Worm (Caenorhabditis elegans): ENCODE measurements around the gene ZK546.19.
"Not testable (repeated sequence)": the region's sequence is repeated elsewhere in the genome, so short reads cannot be mapped to it uniquely, and the experiment has no call there.

ZK546.19 gene

DNA sequence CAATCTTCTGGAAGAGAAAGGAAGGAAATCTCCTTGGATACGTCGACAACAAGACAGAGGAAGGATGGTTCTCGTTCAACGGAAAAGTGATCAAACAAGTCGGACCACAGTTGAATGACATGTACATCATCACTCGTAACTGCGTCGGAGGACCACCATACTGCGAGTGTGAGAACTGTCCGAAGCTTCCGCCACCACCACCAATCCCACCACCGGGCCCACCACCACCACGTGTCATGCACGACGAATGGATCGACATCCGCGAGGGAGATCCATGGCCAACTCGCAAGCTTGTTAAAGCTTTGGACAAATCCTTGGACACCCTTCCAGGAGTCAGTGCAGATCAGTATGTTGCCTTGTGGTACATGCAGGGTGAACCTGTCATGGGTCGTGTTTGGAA lies 10.2 kb upstream of the ZK546.19 start:
- no peak for TF ChIP-seq aly-2 (tag; optimal IDR thresholded peaks at IDR 0.05)

DNA sequence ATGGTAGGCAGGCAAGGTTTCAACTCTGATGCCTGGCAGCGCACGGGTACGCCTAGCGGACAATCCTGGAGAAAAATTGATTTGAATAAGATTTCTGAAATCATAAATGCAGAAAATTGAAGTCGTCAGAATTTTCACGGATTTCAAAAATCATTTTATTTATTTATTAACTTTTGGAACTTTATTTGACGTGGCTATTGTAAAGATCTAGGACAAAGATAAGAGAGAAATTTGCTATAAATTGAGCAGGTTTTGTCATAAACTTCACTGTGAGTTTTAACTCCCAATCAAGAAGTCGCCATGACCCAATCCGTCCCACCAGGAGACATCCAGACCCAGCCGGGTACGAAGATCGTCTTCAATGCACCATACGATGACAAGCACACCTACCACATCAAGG lies 8.8 kb upstream of the ZK546.19 start, which contains the start of gene msp-152:
Gene msp-152 (plus strand): TSS at position 301 of the 400 bp plus-strand sequence.
- TF ChIP-seq fos-1, elt-3, peb-1 (tag; optimal IDR thresholded peaks at IDR 0.05): not testable (repeated sequence)

DNA sequence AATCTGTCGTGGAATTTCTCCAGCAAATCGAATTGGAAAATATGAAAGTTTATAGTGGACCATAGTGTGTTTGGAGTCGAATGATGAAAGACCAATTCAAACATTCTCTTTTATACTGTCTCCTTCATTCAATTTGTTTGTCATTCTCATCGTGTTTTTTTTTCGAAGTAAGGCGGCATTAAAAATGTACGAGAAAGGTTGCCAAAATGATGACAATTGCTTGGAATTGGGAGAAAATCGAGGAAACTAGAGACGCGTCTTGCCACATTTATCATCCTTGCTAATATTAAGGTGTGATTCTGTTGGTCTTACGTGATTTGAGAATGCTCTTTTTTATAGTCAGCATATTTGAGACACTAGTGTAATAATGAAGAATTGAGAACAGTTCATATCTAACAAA lies 6.6 kb upstream of the ZK546.19 start, which contains the start of gene gst-30:
Gene gst-30 (minus strand): TSS at position 101 of the 400 bp plus-strand sequence.
- TF ChIP-seq snpc-4 (tag; optimal IDR thresholded peaks at IDR 0.05) (no peak), aly-2 (tag; optimal IDR thresholded peaks at IDR 0.05) (no peak), elt-1 (tag; optimal IDR thresholded peaks at IDR 0.05) (no peak), ceh-16 (tag; optimal IDR thresholded peaks at IDR 0.05) (no peak), alr-1 (tag; optimal IDR thresholded peaks at IDR 0.05) (no peak), unc-39 (tag; optimal IDR thresholded peaks at IDR 0.05) (no peak), nhr-25 (tag; optimal IDR thresholded peaks at IDR 0.05) (no peak), ZK546.5 (tag; optimal IDR thresholded peaks at IDR 0.05) (no peak), nhr-23 (tag; optimal IDR thresholded peaks at IDR 0.05) (no peak), unc-62 (GFP tag; optimal IDR thresholded peaks at IDR 0.05) (no peak), sem-4 (tag; optimal IDR thresholded peaks at IDR 0.05) (no peak), nhr-11 (tag; optimal IDR thresholded peaks at IDR 0.05) (no peak), ama-1 (optimal IDR thresholded peaks at IDR 0.05) (no peak)

ce11 chrII:4935518-4935917 lies 6.0 kb upstream of the ZK546.19 start, which contains the start of gene ZK546.5:
Gene ZK546.5, plus strand, starts transcription at chrII:4935818.
- TF ChIP-seq snpc-4 (tag; optimal IDR thresholded peaks at IDR 0.05) = no peak
- TF ChIP-seq unc-55 (GFP tag; optimal IDR thresholded peaks at IDR 0.05) = peak; percentile 18
- TF ChIP-seq C34F6.9 (tag; optimal IDR thresholded peaks at IDR 0.05) = peak; percentile 34

DNA sequence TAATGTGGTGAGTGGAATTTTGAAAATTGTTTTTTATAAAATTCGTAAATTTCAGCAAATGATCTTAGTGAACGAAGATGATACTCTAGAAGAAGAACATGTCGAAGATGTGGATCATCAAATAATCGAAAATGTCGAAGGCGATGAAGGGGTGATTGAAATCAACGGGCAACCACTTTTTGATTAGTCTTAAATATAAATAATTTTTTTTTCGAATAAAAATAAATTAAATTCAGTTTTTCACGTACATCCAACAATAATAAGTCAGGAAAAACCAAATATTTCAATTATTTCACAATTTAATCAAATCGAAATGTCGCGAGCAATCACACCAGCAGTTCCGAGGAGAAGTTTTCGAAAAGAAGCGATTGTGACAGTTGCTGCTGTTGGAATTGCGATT lies 3.8 kb upstream of the ZK546.19 start, which contains the start of gene ZK546.4:
Gene ZK546.4 (plus strand): TSS at position 301 of the 400 bp plus-strand sequence.
- no peak for TF ChIP-seq elt-3 (tag; optimal IDR thresholded peaks at IDR 0.05)
- TF ChIP-seq unc-55 (GFP tag; optimal IDR thresholded peaks at IDR 0.05) = no peak
- TF ChIP-seq snpc-4 (tag; optimal IDR thresholded peaks at IDR 0.05) = no peak
- TF ChIP-seq blmp-1 (tag; optimal IDR thresholded peaks at IDR 0.05; ENCODE audit: insufficient read depth) = no peak
- no peak for TF ChIP-seq aly-2 (tag; optimal IDR thresholded peaks at IDR 0.05)

DNA sequence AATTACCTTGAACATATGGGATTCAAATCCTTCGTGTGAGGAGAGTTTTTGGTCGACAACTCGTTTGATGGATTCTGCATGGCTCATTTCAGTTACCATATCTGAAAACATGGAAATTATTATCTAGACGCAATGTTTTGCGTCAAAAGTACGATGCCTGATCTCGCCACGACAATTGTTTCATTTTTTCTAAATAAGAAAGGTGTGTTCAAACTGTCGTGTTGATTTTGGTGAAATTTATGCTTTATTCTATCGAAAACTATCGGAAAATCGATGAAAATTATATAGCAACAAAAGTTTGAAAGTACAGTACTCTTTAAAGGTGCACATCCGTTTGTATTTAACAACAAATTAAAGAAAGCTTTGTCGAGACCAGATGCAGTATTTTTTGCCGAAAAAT lies 476 bp upstream of the ZK546.19 start, which contains the start of gene cblc-1:
Gene cblc-1 (minus strand): TSS at position 101 of the 400 bp plus-strand sequence.
- TF ChIP-seq mdl-1 (tag; optimal IDR thresholded peaks at IDR 0.05) (no peak), nhr-6 (tag; optimal IDR thresholded peaks at IDR 0.05) (no peak), ceh-82 (tag; optimal IDR thresholded peaks at IDR 0.05) (no peak), unc-39 (tag; optimal IDR thresholded peaks at IDR 0.05) (no peak), lin-13 (GFP tag; optimal IDR thresholded peaks at IDR 0.05) (no peak), nhr-25 (tag; optimal IDR thresholded peaks at IDR 0.05) (no peak)

ce11 chrII:4942397-4942796 lies 871 bp downstream of the ZK546.19 start:
- TF ChIP-seq sma-9 (GFP tag; optimal IDR thresholded peaks at IDR 0.05) (peak; percentile 34), sma-9 (tag; optimal IDR thresholded peaks at IDR 0.05) (no peak), nhr-129 (tag; optimal IDR thresholded peaks at IDR 0.05) (peak; percentile 72), unc-55 (GFP tag; optimal IDR thresholded peaks at IDR 0.05) (peak; percentile 7), ztf-4 (tag; optimal IDR thresholded peaks at IDR 0.05) (no peak), nhr-6 (tag; optimal IDR thresholded peaks at IDR 0.05) (no peak), Y55F3AM.14 (GFP tag; optimal IDR thresholded peaks at IDR 0.05) (peak; percentile 19), crh-2 (tag; optimal IDR thresholded peaks at IDR 0.05) (no peak), ama-1 (optimal IDR thresholded peaks at IDR 0.05) (peak; percentile 31), lin-11 (tag; optimal IDR thresholded peaks at IDR 0.05) (peak; percentile 27), nhr-237 (tag; optimal IDR thresholded peaks at IDR 0.05) (no peak), peb-1 (tag; optimal IDR thresholded peaks at IDR 0.05) (no peak), gmeb-1 (tag; optimal IDR thresholded peaks at IDR 0.05) (peak; percentile 22), elt-3 (tag; optimal IDR thresholded peaks at IDR 0.05) (no peak), ceh-16 (tag; optimal IDR thresholded peaks at IDR 0.05) (no peak), F13H6.1 (tag; optimal IDR thresholded peaks at IDR 0.05) (peak; percentile 27), sem-4 (tag; optimal IDR thresholded peaks at IDR 0.05) (no peak), lsy-2 (tag; optimal IDR thresholded peaks at IDR 0.05) (peak in 1 of 2 experiments; percentile 13), egl-27 (tag; optimal IDR thresholded peaks at IDR 0.05) (no peak), fos-1 (tag; optimal IDR thresholded peaks at IDR 0.05) (peak; percentile 6), C34F6.9 (tag; optimal IDR thresholded peaks at IDR 0.05) (peak; percentile 27), sma-3 (GFP tag; optimal IDR thresholded peaks at IDR 0.05) (peak; percentile 52)

All from whole organism, L2 larva.